Fruit fly (Drosophila melanogaster) Kc167 (cell line): ENCODE results near the gene CG8916.

Experiments
- Myc ChIP-seq: fragments of >200 bp; optimal IDR thresholded peaks from 2 replicates; lab custom pipeline; 2017; ENCODE audit warnings: missing external identifiers
- Sin3A ChIP-seq: fragments of >200 bp; optimal IDR thresholded peaks from 2 replicates; lab custom pipeline; 2018; ENCODE audit warnings: missing external identifiers
- h ChIP-seq: fragments of >200 bp; optimal IDR thresholded peaks from 3 replicates; lab custom pipeline; 2018; ENCODE audit warnings: missing external identifiers
- insv ChIP-seq: fragments of >200 bp; optimal IDR thresholded peaks from 3 replicates; lab custom pipeline; 2018; ENCODE audit warnings: missing external identifiers
- psq ChIP-seq: fragments of >200 bp; optimal IDR thresholded peaks from 2 replicates; lab custom pipeline; 2017; ENCODE audit warnings: missing external identifiers
- ttk ChIP-seq: sonication (Bioruptor generic); optimal IDR thresholded peaks from 2 replicates; lab custom pipeline; 2017; ENCODE audit warnings: missing external identifiers

DNA sequence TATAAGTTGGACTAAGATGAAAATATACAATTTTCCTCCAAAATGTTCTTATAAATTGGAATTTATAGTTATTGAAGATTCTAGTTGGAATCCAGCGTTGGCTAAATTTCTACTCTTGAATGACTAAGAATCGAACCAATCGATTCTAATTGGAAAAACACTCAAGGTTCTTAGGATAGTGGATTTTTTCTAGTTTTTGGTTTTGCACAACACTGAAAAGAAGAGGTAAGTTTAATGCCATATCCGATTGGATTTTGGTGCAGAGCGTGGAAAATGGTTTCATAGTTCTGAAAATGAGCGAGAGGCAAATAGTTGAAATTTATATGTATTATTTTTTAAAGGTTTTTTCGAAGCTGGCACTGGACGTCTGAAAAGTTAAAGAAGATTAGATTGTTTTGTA is 46.2 kb upstream of the CG8916 start:
- no peak for TF ChIP-seq insv (lab: Kevin White, UChicago)
- no peak for TF ChIP-seq Sin3A
- no peak for TF ChIP-seq psq (lab: Kevin White, UChicago)
- no peak for TF ChIP-seq h
- no peak for TF ChIP-seq ttk (lab: Kevin White, UChicago)
- no peak for TF ChIP-seq Myc (lab: Kevin White, UChicago)
